Fruit fly (Drosophila melanogaster) whole organism, pupa: ENCODE results near the gene CG33332.

ENCODE experiments used
- CG14655 ChIP-seq: fragments of 200-800 bp; sonication (Bioruptor generic); optimal IDR thresholded peaks from 3 replicates; lab custom pipeline; 2017; ENCODE audit warnings: mild to moderate bottlenecking, missing biosample characterization, missing genetic modification reagents, missing genetic modification characterization
- CG17806 ChIP-seq: fragments of 200-800 bp; sonication (Bioruptor generic); optimal IDR thresholded peaks from 2 replicates; lab custom pipeline; 2018; ENCODE audit warnings: missing biosample characterization, mild to moderate bottlenecking, missing genetic modification characterization, moderate library complexity
- CG4496 ChIP-seq: fragments of 200-800 bp; sonication (Bioruptor generic); IDR thresholded peaks from 3 replicates; pipeline ENCODE4 v1.3.6; 2022; ENCODE audit warnings: missing biosample characterization, missing genetic modification characterization
- CG8159 ChIP-seq: fragments of 200-800 bp; sonication (Bioruptor generic); optimal IDR thresholded peaks from 3 replicates; lab custom pipeline; 2018; ENCODE audit warnings: missing biosample characterization, mild to moderate bottlenecking, missing genetic modification characterization, moderate library complexity
- CG9948 ChIP-seq: fragments of 200-800 bp; sonication (Bioruptor generic); optimal IDR thresholded peaks from 2 replicates; lab custom pipeline; 2018; ENCODE audit warnings: missing biosample characterization, mild to moderate bottlenecking, missing genetic modification characterization, moderate library complexity
- D1 ChIP-seq: fragments of 200-800 bp; sonication (Bioruptor generic); optimal IDR thresholded peaks from 2 replicates; lab custom pipeline; 2018; ENCODE audit warnings: missing biosample characterization, mild to moderate bottlenecking, missing genetic modification characterization, moderate library complexity
- EcR ChIP-seq: fragments of 200-800 bp; sonication (Bioruptor generic); optimal IDR thresholded peaks from 3 replicates; lab custom pipeline; 2019; ENCODE audit warnings: missing biosample characterization, missing genetic modification characterization, mild to moderate bottlenecking, moderate library complexity, missing genetic modification reagents
- Ets98B ChIP-seq: fragments of 200-800 bp; sonication (Bioruptor generic); IDR thresholded peaks from 2 replicates; pipeline ENCODE4 v1.3.6; 2022; ENCODE audit warnings: missing biosample characterization, missing genetic modification characterization
- Pif1A ChIP-seq: fragments of 200-800 bp; sonication (Bioruptor generic); optimal IDR thresholded peaks from 3 replicates; lab custom pipeline; 2016; ENCODE audit warnings: missing biosample characterization, missing genetic modification characterization
- Snoo ChIP-seq: fragments of 200-800 bp; sonication (Bioruptor generic); optimal IDR thresholded peaks from 3 replicates; lab custom pipeline; 2017; ENCODE audit warnings: missing biosample characterization, mild to moderate bottlenecking, missing genetic modification characterization, inconsistent platforms

dm6 chr3R:14894783-14894883 is 8.4 kb downstream of the CG33332 start, which contains the start of gene CG14860:
- no peak for TF ChIP-seq Snoo (tag; lab: Kevin White, UChicago)
- no peak for TF ChIP-seq Ets98B (GFP tag; lab: Robert Waterston, UW)
- no peak for TF ChIP-seq CG9948 (tag; lab: Kevin White, UChicago)
- no peak for TF ChIP-seq CG14655 (GFP tag; lab: Kevin White, UChicago)
- TF ChIP-seq CG8159 = no peak
- TF ChIP-seq Pif1A (GFP tag; lab: Kevin White, UChicago) = no peak
- TF ChIP-seq CG4496 = no peak
- no peak for TF ChIP-seq CG17806
- no peak for TF ChIP-seq EcR (GFP tag; lab: Kevin White, UChicago)
- TF ChIP-seq D1 (tag; lab: Kevin White, UChicago) = no peak
